Worm (Caenorhabditis elegans) whole organism, L4/young adult: Measurements from ENCODE around the gene C01G5.9.

Source experiments
- W03F9.2 ChIP-seq: fragments of 150-350 bp; optimal IDR thresholded peaks from 2 replicates; lab custom pipeline; 2014; ENCODE audit warnings: missing biosample characterization, missing genetic modification characterization
- him-1 ChIP-seq: sonication (generic microtip); optimal IDR thresholded peaks from 2 replicates; lab custom pipeline; 2016; ENCODE audit warnings: missing genotype, missing genetic modification reagents, missing genetic modification characterization, missing compliant biosample characterization

ce11 chrIV:6554865-6555264 lies 35.2 kb downstream of the C01G5.9 start:
- no peak for TF ChIP-seq W03F9.2
- TF ChIP-seq him-1 (tag; lab: Kevin White, UChicago): no peak
